In genomic region chr3L:4025738-4026505, dm6 we compare ENCODE assay signal across 1 fruit fly cellular context.
TF ChIP-seq lines count a peak whose summit lies in the region.

TSS of gene CG11594 (minus strand) at chr3L:4026011.

TF ChIP-seq in whole organism, embryonic, 481 proteins besides CTCF, POLR2A, EP300 and RAD21 (continued from another document and continues in another):
- TF ChIP-seq dan (GFP tag; IDR thresholded peaks at IDR 0.05; lab: Robert Waterston, UW) (no peak), ac (GFP tag; optimal IDR thresholded peaks at IDR 0.05; lab: Kevin White, UChicago) (no peak), salm (tag; optimal IDR thresholded peaks at IDR 0.05; lab: Kevin White, UChicago) (no peak), klu (GFP tag; IDR thresholded peaks at IDR 0.05; lab: Robert Waterston, UW) (no peak), lab (GFP tag; optimal IDR thresholded peaks at IDR 0.05; lab: Kevin White, UChicago) (peak; percentile 76), oc (tag; optimal IDR thresholded peaks at IDR 0.05; lab: Kevin White, UChicago) (no peak), CG9876 (GFP tag; optimal IDR thresholded peaks at IDR 0.05; lab: Kevin White, UChicago) (no peak), Hr51 (GFP tag; optimal IDR thresholded peaks at IDR 0.05; lab: Kevin White, UChicago) (no peak), Max (GFP tag; optimal IDR thresholded peaks at IDR 0.05; lab: Kevin White, UChicago) (no peak), chn (GFP tag; optimal IDR thresholded peaks at IDR 0.05; lab: Kevin White, UChicago) (no peak), Fer1 (GFP tag; optimal IDR thresholded peaks at IDR 0.05; lab: Kevin White, UChicago) (no peak), CG4282 (GFP tag; optimal IDR thresholded peaks at IDR 0.05; lab: Kevin White, UChicago) (no peak), D19B (GFP tag; optimal IDR thresholded peaks at IDR 0.05; lab: Kevin White, UChicago) (no peak), kay (GFP tag; optimal IDR thresholded peaks at IDR 0.05; lab: Kevin White, UChicago) (no peak), CG2678 (tag; optimal IDR thresholded peaks at IDR 0.05; lab: Kevin White, UChicago) (no peak), H15 (GFP tag; IDR thresholded peaks at IDR 0.05; lab: Robert Waterston, UW) (no peak), CG13296 (GFP tag; optimal IDR thresholded peaks at IDR 0.05; lab: Kevin White, UChicago) (peak; percentile 49), Bgb (GFP tag; IDR thresholded peaks at IDR 0.05; lab: Robert Waterston, UW; ENCODE audit: partially characterized antibody) (no peak), toy (GFP tag; IDR thresholded peaks at IDR 0.05; lab: Robert Waterston, UW) (no peak), Myb (GFP tag; optimal IDR thresholded peaks at IDR 0.05; lab: Kevin White, UChicago) (no peak), fd64A (GFP tag; optimal IDR thresholded peaks at IDR 0.05; lab: Kevin White, UChicago) (no peak), CG12104 (GFP tag; optimal IDR thresholded peaks at IDR 0.05; lab: Kevin White, UChicago) (no peak), Bteb2 (GFP tag; optimal IDR thresholded peaks at IDR 0.05; lab: Kevin White, UChicago) (peak; percentile 8), bsh (GFP tag; optimal IDR thresholded peaks at IDR 0.05; lab: Kevin White, UChicago) (no peak), Dbx (GFP tag; IDR thresholded peaks at IDR 0.05; lab: Robert Waterston, UW) (peak; percentile 36; the same call in 1 of the 3 replicates), MTF-1 (GFP tag; optimal IDR thresholded peaks at IDR 0.05; lab: Kevin White, UChicago; ENCODE audit: borderline replicate concordance) (peak; percentile 24), pzg (GFP tag; optimal IDR thresholded peaks at IDR 0.05; lab: Kevin White, UChicago) (no peak), pan (optimal IDR thresholded peaks at IDR 0.05; lab: Kevin White, UChicago) (no peak), pan (GFP tag; optimal IDR thresholded peaks at IDR 0.05 in 1 of 2, IDR thresholded peaks at IDR 0.05 in 1 of 2) (peak in 1 of 2 experiments; percentile 34), CG12942 (GFP tag; optimal IDR thresholded peaks at IDR 0.05; lab: Kevin White, UChicago) (no peak), Hr3 (GFP tag; optimal IDR thresholded peaks at IDR 0.05; lab: Kevin White, UChicago) (no peak), CG7271 (tag; optimal IDR thresholded peaks at IDR 0.05; lab: Kevin White, UChicago) (no peak), dmrt99B (tag; optimal IDR thresholded peaks at IDR 0.05; lab: Kevin White, UChicago) (no peak), pita (GFP tag; optimal IDR thresholded peaks at IDR 0.05; lab: Kevin White, UChicago) (no peak), nerfin-2 (GFP tag; IDR thresholded peaks at IDR 0.05; lab: Robert Waterston, UW; ENCODE audit: partially characterized antibody) (no peak), CG31224 (GFP tag; IDR thresholded peaks at IDR 0.05; lab: Robert Waterston, UW) (no peak), CG1529 (GFP tag; optimal IDR thresholded peaks at IDR 0.05; lab: Kevin White, UChicago) (no peak), CG6854 (GFP tag; optimal IDR thresholded peaks at IDR 0.05; lab: Kevin White, UChicago) (peak; percentile 7), croc (GFP tag; conservative IDR thresholded peaks at IDR 0.05; lab: Robert Waterston, UW) (no peak), crc (GFP tag; optimal IDR thresholded peaks at IDR 0.05; lab: Kevin White, UChicago) (no peak), pfk (GFP tag; optimal IDR thresholded peaks at IDR 0.05; lab: Kevin White, UChicago) (no peak), ewg (GFP tag; optimal IDR thresholded peaks at IDR 0.05; lab: Kevin White, UChicago) (no peak), Antp (GFP tag; optimal IDR thresholded peaks at IDR 0.05; lab: Kevin White, UChicago) (no peak), zfh1 (GFP tag; IDR thresholded peaks at IDR 0.05; lab: Robert Waterston, UW) (no peak), dpn (GFP tag; optimal IDR thresholded peaks at IDR 0.05; lab: Kevin White, UChicago) (peak in 1 of 2 experiments; percentile 51), CG12236 (GFP tag; optimal IDR thresholded peaks at IDR 0.05; lab: Kevin White, UChicago) (no peak), crp (GFP tag; optimal IDR thresholded peaks at IDR 0.05; lab: Kevin White, UChicago) (no peak), CG15011 (GFP tag; optimal IDR thresholded peaks at IDR 0.05; lab: Kevin White, UChicago) (peak; percentile 48), B-H1 (GFP tag; IDR thresholded peaks at IDR 0.05; lab: Robert Waterston, UW) (no peak), Awh (GFP tag; IDR thresholded peaks at IDR 0.05; lab: Robert Waterston, UW) (peak; percentile 40; the same call in 1 of the 2 replicates), CG11560 (tag; IDR thresholded peaks at IDR 0.05; lab: Robert Waterston, UW) (no peak), pros (GFP tag; optimal IDR thresholded peaks at IDR 0.05; lab: Kevin White, UChicago) (no peak), CG13624 (GFP tag; optimal IDR thresholded peaks at IDR 0.05; lab: Kevin White, UChicago) (no peak), seq (GFP tag; IDR thresholded peaks at IDR 0.05; lab: Robert Waterston, UW) (no peak), ato (GFP tag; IDR thresholded peaks at IDR 0.05; lab: Robert Waterston, UW; ENCODE audit: partially characterized antibody) (no peak), Adf1 (GFP tag; IDR thresholded peaks at IDR 0.05; lab: Robert Waterston, UW) (no peak), ham (GFP tag; IDR thresholded peaks at IDR 0.05; lab: Robert Waterston, UW) (no peak), Nf-YC (tag; optimal IDR thresholded peaks at IDR 0.05; lab: Kevin White, UChicago) (no peak), YL-1 (GFP tag; optimal IDR thresholded peaks at IDR 0.05; lab: Kevin White, UChicago) (no peak), BtbVII (GFP tag; optimal IDR thresholded peaks at IDR 0.05; lab: Kevin White, UChicago) (peak; percentile 68), Six4 (GFP tag; optimal IDR thresholded peaks at IDR 0.05; lab: Kevin White, UChicago) (no peak), ttk (GFP tag; IDR thresholded peaks at IDR 0.05; lab: Robert Waterston, UW) (no peak), CG3407 (GFP tag; optimal IDR thresholded peaks at IDR 0.05; lab: Kevin White, UChicago) (no peak), CG15696 (tag; optimal IDR thresholded peaks at IDR 0.05; lab: Kevin White, UChicago) (no peak), emc (GFP tag; optimal IDR thresholded peaks at IDR 0.05; lab: Kevin White, UChicago) (no peak), CG2199 (GFP tag; IDR thresholded peaks at IDR 0.05; lab: Robert Waterston, UW) (no peak), odd (GFP tag; optimal IDR thresholded peaks at IDR 0.05; lab: Kevin White, UChicago) (no peak), Rx (GFP tag; IDR thresholded peaks at IDR 0.05; lab: Robert Waterston, UW) (no peak), so (GFP tag; IDR thresholded peaks at IDR 0.05; lab: Robert Waterston, UW) (no peak), her (GFP tag; optimal IDR thresholded peaks at IDR 0.05; lab: Kevin White, UChicago) (no peak), CG17328 (GFP tag; IDR thresholded peaks at IDR 0.05; lab: Robert Waterston, UW) (no peak), onecut (GFP tag; IDR thresholded peaks at IDR 0.05; lab: Robert Waterston, UW) (no peak), p53 (GFP tag; optimal IDR thresholded peaks at IDR 0.05; lab: Kevin White, UChicago) (no peak), unc-4 (GFP tag; IDR thresholded peaks at IDR 0.05; lab: Robert Waterston, UW; ENCODE audit: partially characterized antibody) (no peak), gro (GFP tag; optimal IDR thresholded peaks at IDR 0.05; lab: Kevin White, UChicago) (no peak), Fer3 (tag; optimal IDR thresholded peaks at IDR 0.05; lab: Kevin White, UChicago) (peak; percentile 27), exex (tag; optimal IDR thresholded peaks at IDR 0.05; lab: Kevin White, UChicago) (peak; percentile 95), CG1792 (GFP tag; optimal IDR thresholded peaks at IDR 0.05; lab: Kevin White, UChicago) (no peak), CG6175 (GFP tag; IDR thresholded peaks at IDR 0.05; lab: Robert Waterston, UW) (no peak; the same call in 2 of the 3 replicates), org-1 (GFP tag; optimal IDR thresholded peaks at IDR 0.05; lab: Kevin White, UChicago) (no peak), CG1024 (GFP tag; IDR thresholded peaks at IDR 0.05; lab: Robert Waterston, UW) (no peak), Lhr (GFP tag; optimal IDR thresholded peaks at IDR 0.05; lab: Kevin White, UChicago) (no peak), jing (GFP tag; optimal IDR thresholded peaks at IDR 0.05; lab: Kevin White, UChicago) (no peak), luna (GFP tag; optimal IDR thresholded peaks at IDR 0.05; lab: Kevin White, UChicago) (no peak), CG5245 (GFP tag; optimal IDR thresholded peaks at IDR 0.05; lab: Kevin White, UChicago) (no peak), CG17568 (GFP tag; optimal IDR thresholded peaks at IDR 0.05; lab: Kevin White, UChicago) (no peak), Hey (tag; optimal IDR thresholded peaks at IDR 0.05; lab: Kevin White, UChicago) (no peak), CG10321 (GFP tag; IDR thresholded peaks at IDR 0.05; lab: Robert Waterston, UW) (0 out of 2 replicates have a peak, but pooled peaks have one; percentile 17), sob (GFP tag; IDR thresholded peaks at IDR 0.05; lab: Robert Waterston, UW) (peak; percentile 50; the same call in 1 of the 2 replicates), dysf (GFP tag; IDR thresholded peaks at IDR 0.05; lab: Robert Waterston, UW) (peak; percentile 29; the same call in 1 of the 3 replicates), Hsf (GFP tag; optimal IDR thresholded peaks at IDR 0.05; lab: Kevin White, UChicago) (peak; percentile 2), h (optimal IDR thresholded peaks at IDR 0.05; lab: Kevin White, UChicago) (no peak), ind (GFP tag; optimal IDR thresholded peaks at IDR 0.05; lab: Kevin White, UChicago) (no peak), Asciz (GFP tag; optimal IDR thresholded peaks at IDR 0.05; lab: Kevin White, UChicago) (no peak), Chrac-16 (GFP tag; optimal IDR thresholded peaks at IDR 0.05; lab: Kevin White, UChicago) (no peak), Lim3 (GFP tag; IDR thresholded peaks at IDR 0.05; lab: Robert Waterston, UW) (no peak), Hr78 (GFP tag; optimal IDR thresholded peaks at IDR 0.05; lab: Kevin White, UChicago) (no peak), danr (GFP tag; IDR thresholded peaks at IDR 0.05; lab: Robert Waterston, UW) (no peak), Mad (GFP tag; optimal IDR thresholded peaks at IDR 0.05; lab: Kevin White, UChicago) (no peak), cg (GFP tag; optimal IDR thresholded peaks at IDR 0.05; lab: Kevin White, UChicago) (no peak), yki (optimal IDR thresholded peaks at IDR 0.05; lab: Kevin White, UChicago) (no peak), CG1832 (GFP tag; optimal IDR thresholded peaks at IDR 0.05; lab: Kevin White, UChicago) (no peak), NfI (GFP tag; optimal IDR thresholded peaks at IDR 0.05; lab: Kevin White, UChicago) (peak; percentile 12), CG18599 (GFP tag; optimal IDR thresholded peaks at IDR 0.05; lab: Kevin White, UChicago) (peak; percentile 56), CG1602 (GFP tag; optimal IDR thresholded peaks at IDR 0.05; lab: Kevin White, UChicago) (no peak), Sry-β (GFP tag; optimal IDR thresholded peaks at IDR 0.05; lab: Kevin White, UChicago) (no peak), slou (GFP tag; optimal IDR thresholded peaks at IDR 0.05; lab: Kevin White, UChicago) (no peak), CG15479 (GFP tag; optimal IDR thresholded peaks at IDR 0.05; lab: Kevin White, UChicago) (no peak), sisA (GFP tag; IDR thresholded peaks at IDR 0.05; lab: Robert Waterston, UW) (no peak), NC2β (GFP tag; optimal IDR thresholded peaks at IDR 0.05; lab: Kevin White, UChicago) (no peak), mam (GFP tag; optimal IDR thresholded peaks at IDR 0.05; lab: Kevin White, UChicago) (no peak), CG17802 (tag; optimal IDR thresholded peaks at IDR 0.05; lab: Kevin White, UChicago) (no peak), NFAT (GFP tag; IDR thresholded peaks at IDR 0.05; lab: Robert Waterston, UW) (peak; percentile 33; the same call in 1 of the 2 replicates), Oaz (GFP tag; IDR thresholded peaks at IDR 0.05; lab: Robert Waterston, UW) (no peak), esg (GFP tag; conservative IDR thresholded peaks at IDR 0.05; lab: Robert Waterston, UW) (no peak), MBD-R2 (GFP tag; IDR thresholded peaks at IDR 0.05; lab: Robert Waterston, UW) (no peak), CG17612 (GFP tag; IDR thresholded peaks at IDR 0.05; lab: Robert Waterston, UW) (no peak), CG12299 (tag; optimal IDR thresholded peaks at IDR 0.05; lab: Kevin White, UChicago) (no peak), slbo (GFP tag; IDR thresholded peaks at IDR 0.05; lab: Robert Waterston, UW) (no peak), ase (GFP tag; IDR thresholded peaks at IDR 0.05; lab: Robert Waterston, UW) (no peak), vfl (GFP tag; optimal IDR thresholded peaks at IDR 0.05; lab: Kevin White, UChicago) (no peak), bigmax (GFP tag; optimal IDR thresholded peaks at IDR 0.05; lab: Kevin White, UChicago) (no peak), Gug (GFP tag; IDR thresholded peaks at IDR 0.05; lab: Robert Waterston, UW) (no peak), sd (tag; optimal IDR thresholded peaks at IDR 0.05; lab: Kevin White, UChicago) (no peak), Vsx1 (GFP tag; optimal IDR thresholded peaks at IDR 0.05; lab: Kevin White, UChicago) (no peak), NC2α (GFP tag; optimal IDR thresholded peaks at IDR 0.05; lab: Kevin White, UChicago) (no peak), CG7963 (GFP tag; IDR thresholded peaks at IDR 0.05; lab: Robert Waterston, UW; ENCODE audit: partially characterized antibody) (no peak), CG4617 (GFP tag; optimal IDR thresholded peaks at IDR 0.05; lab: Kevin White, UChicago; ENCODE audit: borderline replicate concordance) (no peak), lbe (GFP tag; optimal IDR thresholded peaks at IDR 0.05; lab: Kevin White, UChicago) (no peak), Meics (GFP tag; optimal IDR thresholded peaks at IDR 0.05; lab: Kevin White, UChicago) (peak; percentile 50), run (tag; optimal IDR thresholded peaks at IDR 0.05; lab: Kevin White, UChicago) (no peak), Jarid2 (GFP tag; optimal IDR thresholded peaks at IDR 0.05; lab: Kevin White, UChicago) (peak; percentile 21), CG18764 (GFP tag; optimal IDR thresholded peaks at IDR 0.05; lab: Kevin White, UChicago) (no peak), kni (GFP tag; optimal IDR thresholded peaks at IDR 0.05; lab: Kevin White, UChicago) (no peak), CG1647 (GFP tag; optimal IDR thresholded peaks at IDR 0.05; lab: Kevin White, UChicago) (no peak), CG17385 (GFP tag; optimal IDR thresholded peaks at IDR 0.05; lab: Kevin White, UChicago) (no peak), Tbp (GFP tag; optimal IDR thresholded peaks at IDR 0.05; lab: Kevin White, UChicago) (no peak), CG10274 (GFP tag; optimal IDR thresholded peaks at IDR 0.05; lab: Kevin White, UChicago) (no peak), CG31365 (tag; optimal IDR thresholded peaks at IDR 0.05; lab: Kevin White, UChicago) (no peak)
